Worm (Caenorhabditis elegans) whole organism, L4/young adult: ENCODE results near the gene Y38E10A.28.

Experiments used
- W03F9.2 ChIP-seq: fragments of 150-350 bp; optimal IDR thresholded peaks from 2 replicates; lab custom pipeline; 2014; ENCODE audit warnings: missing biosample characterization, missing genetic modification characterization
- him-1 ChIP-seq: sonication (generic microtip); optimal IDR thresholded peaks from 2 replicates; lab custom pipeline; 2016; ENCODE audit warnings: missing genotype, missing genetic modification reagents, missing genetic modification characterization, missing compliant biosample characterization

ce11 chrII:12668148-12668547 is 38.7 kb downstream of the Y38E10A.28 start:
- TF ChIP-seq W03F9.2 (tag; lab: Kevin White, UChicago) (no peak), him-1 (tag; lab: Kevin White, UChicago) (no peak)
